Fruit fly (Drosophila melanogaster) whole organism, embryonic: ENCODE results near the gene wap.

Experiments
- Adf1 ChIP-seq: fragments of 200-800 bp; sonication (Bioruptor generic); IDR thresholded peaks from 2 replicates; pipeline ENCODE4 v1.3.6; 2022; ENCODE audit warnings: missing biosample characterization, missing genetic modification characterization
- Asciz ChIP-seq: fragments of 200-800 bp; sonication (Bioruptor generic); optimal IDR thresholded peaks from 2 replicates; lab custom pipeline; 2017; ENCODE audit warnings: missing biosample characterization, mild to moderate bottlenecking, missing genetic modification characterization, missing genetic modification reagents
- Awh ChIP-seq: fragments of 200-800 bp; sonication (Bioruptor generic); IDR thresholded peaks from 2 replicates; pipeline ENCODE4, ENCODE4 v1.3.6; 2022; ENCODE audit warnings: missing biosample characterization, missing genetic modification characterization
- CG10979 ChIP-seq: fragments of 200-800 bp; sonication (Bioruptor generic); optimal IDR thresholded peaks from 2 replicates; lab custom pipeline; 2018; ENCODE audit warnings: missing biosample characterization, mild to moderate bottlenecking, missing genetic modification characterization, moderate library complexity
- CG11085 ChIP-seq: fragments of 200-800 bp; sonication (Bioruptor generic); IDR thresholded peaks from 2 replicates; pipeline ENCODE4 v1.3.6; 2022; ENCODE audit warnings: missing biosample characterization, missing genetic modification characterization
- CG12071 ChIP-seq: fragments of 200-800 bp; sonication (Bioruptor generic); optimal IDR thresholded peaks from 3 replicates; lab custom pipeline; 2018; ENCODE audit warnings: missing biosample characterization, mild to moderate bottlenecking, missing genetic modification characterization
- CG12299 ChIP-seq: fragments of 200-800 bp; sonication (Bioruptor generic); optimal IDR thresholded peaks from 2 replicates; lab custom pipeline; 2018; ENCODE audit warnings: missing biosample characterization, mild to moderate bottlenecking, missing genetic modification characterization
- CG12659 ChIP-seq: fragments of 200-800 bp; sonication (Bioruptor generic); optimal IDR thresholded peaks from 3 replicates; lab custom pipeline; 2017; ENCODE audit warnings: mild to moderate bottlenecking, missing biosample characterization, missing genetic modification reagents, missing genetic modification characterization
- CG13296 ChIP-seq: fragments of 200-800 bp; sonication (Bioruptor generic); optimal IDR thresholded peaks from 3 replicates; lab custom pipeline; 2018; ENCODE audit warnings: missing biosample characterization, mild to moderate bottlenecking, missing genetic modification characterization
- CG15514 ChIP-seq: fragments of 200-800 bp; sonication (Bioruptor generic); optimal IDR thresholded peaks from 3 replicates; lab custom pipeline; 2017; ENCODE audit warnings: missing biosample characterization, missing genetic modification characterization, mild to moderate bottlenecking, moderate library complexity, missing genetic modification reagents
- CG1603 ChIP-seq: fragments of 200-800 bp; sonication (Bioruptor generic); optimal IDR thresholded peaks from 2 replicates; lab custom pipeline; 2019; ENCODE audit warnings: missing biosample characterization, mild to moderate bottlenecking, missing genetic modification characterization, moderate library complexity
- CG17912 ChIP-seq: fragments of 200-800 bp; sonication (Bioruptor generic); optimal IDR thresholded peaks from 2 replicates; lab custom pipeline; 2018; ENCODE audit warnings: missing biosample characterization, mild to moderate bottlenecking, missing genetic modification characterization
- CG1792 ChIP-seq: fragments of 200-800 bp; sonication (Bioruptor generic); optimal IDR thresholded peaks from 2 replicates; lab custom pipeline; 2016; ENCODE audit warnings: missing biosample characterization, missing genetic modification characterization
- CG1832 ChIP-seq: fragments of 200-800 bp; sonication (Bioruptor generic); optimal IDR thresholded peaks from 2 replicates; lab custom pipeline; 2017; ENCODE audit warnings: missing biosample characterization, mild to moderate bottlenecking, missing genetic modification characterization, inconsistent platforms
- CG2875 ChIP-seq: fragments of 200-800 bp; sonication (Bioruptor generic); optimal IDR thresholded peaks from 2 replicates; lab custom pipeline; 2017; ENCODE audit warnings: missing biosample characterization, mild to moderate bottlenecking, missing genetic modification characterization, missing genetic modification reagents
- CG30403 ChIP-seq: fragments of 200-800 bp; sonication (Bioruptor generic); optimal IDR thresholded peaks from 3 replicates; lab custom pipeline; 2016; ENCODE audit warnings: missing biosample characterization, missing genetic modification characterization
- CG33213 ChIP-seq: fragments of 200-800 bp; sonication (Bioruptor generic); optimal IDR thresholded peaks from 3 replicates; lab custom pipeline; 2016; ENCODE audit warnings: missing biosample characterization, missing genetic modification characterization
- CG42726 ChIP-seq: fragments of 200-800 bp; sonication (Bioruptor generic); IDR thresholded peaks from 2 replicates; pipeline ENCODE4 v1.3.6; 2022; ENCODE audit warnings: missing biosample characterization, missing genetic modification characterization; ENCODE audit not compliant: partially characterized antibody
- CG4282 ChIP-seq: fragments of 200-800 bp; sonication (Bioruptor generic); optimal IDR thresholded peaks from 2 replicates; lab custom pipeline; 2016; ENCODE audit warnings: missing biosample characterization, missing genetic modification characterization
- CG43689 ChIP-seq: fragments of 200-800 bp; sonication (Bioruptor generic); IDR thresholded peaks from 2 replicates; pipeline ENCODE4 v1.3.6; 2022; ENCODE audit warnings: missing biosample characterization, missing genetic modification characterization
- CG6254 ChIP-seq: fragments of 200-800 bp; sonication (Bioruptor generic); optimal IDR thresholded peaks from 3 replicates; lab custom pipeline; 2017; ENCODE audit warnings: mild to moderate bottlenecking, missing biosample characterization, missing genetic modification reagents, missing genetic modification characterization
- CG9797 ChIP-seq: fragments of 200-800 bp; sonication (Bioruptor generic); optimal IDR thresholded peaks from 3 replicates; lab custom pipeline; 2018; ENCODE audit warnings: missing biosample characterization, mild to moderate bottlenecking, missing genetic modification characterization
- CG9876 ChIP-seq: fragments of 200-800 bp; sonication (Bioruptor generic); optimal IDR thresholded peaks from 2 replicates; lab custom pipeline; 2016; ENCODE audit warnings: missing biosample characterization, missing genetic modification characterization
- Ets97D ChIP-seq: fragments of 200-800 bp; sonication (Bioruptor generic); optimal IDR thresholded peaks from 3 replicates; lab custom pipeline; 2016; ENCODE audit warnings: missing biosample characterization, missing genetic modification characterization
- GATAe ChIP-seq: fragments of 200-800 bp; sonication (Bioruptor generic); conservative IDR thresholded peaks from 2 replicates; pipeline ENCODE4 v1.3.6; 2022; ENCODE audit warnings: missing biosample characterization, missing genetic modification characterization
- Mad ChIP-seq: fragments of 200-800 bp; sonication (Bioruptor generic); optimal IDR thresholded peaks from 2 replicates; lab custom pipeline; 2016; ENCODE audit warnings: missing biosample characterization, missing genetic modification characterization
- NFAT ChIP-seq: fragments of 200-800 bp; sonication (Bioruptor generic); IDR thresholded peaks from 2 replicates; pipeline ENCODE4 v1.3.6; 2022; ENCODE audit warnings: missing biosample characterization, missing genetic modification characterization
- NK7.1 ChIP-seq: fragments of 200-800 bp; sonication (Bioruptor generic); optimal IDR thresholded peaks from 3 replicates; lab custom pipeline; 2016; ENCODE audit warnings: missing biosample characterization, missing genetic modification characterization
- Opbp ChIP-seq: fragments of 200-800 bp; sonication (Bioruptor generic); IDR thresholded peaks from 3 replicates; pipeline ENCODE4 v1.3.6; 2022; ENCODE audit warnings: missing biosample characterization, missing genetic modification characterization; ENCODE audit not compliant: partially characterized antibody
- Rx ChIP-seq: fragments of 200-800 bp; sonication (Bioruptor generic); IDR thresholded peaks from 2 replicates; pipeline ENCODE4 v1.3.6; 2022; ENCODE audit warnings: missing biosample characterization, missing genetic modification characterization
- YL-1 ChIP-seq: fragments of 200-800 bp; sonication (Bioruptor generic); optimal IDR thresholded peaks from 3 replicates; lab custom pipeline; 2017; ENCODE audit warnings: missing biosample characterization, mild to moderate bottlenecking, missing genetic modification characterization
- al ChIP-seq: fragments of 200-800 bp; sonication (Bioruptor generic); IDR thresholded peaks from 2 replicates; pipeline ENCODE4 v1.3.6; 2022; ENCODE audit warnings: missing biosample characterization, missing genetic modification characterization
- ara ChIP-seq: fragments of 200-800 bp; sonication (Bioruptor generic); IDR thresholded peaks from 2 replicates; pipeline ENCODE4 v1.3.6; 2022; ENCODE audit warnings: missing biosample characterization, missing genetic modification characterization
- corto ChIP-seq: fragments of 200-800 bp; sonication (Bioruptor generic); optimal IDR thresholded peaks from 2 replicates; lab custom pipeline; 2016; ENCODE audit warnings: missing biosample characterization, mild to moderate bottlenecking, missing genetic modification characterization, moderate library complexity
- dysf ChIP-seq: fragments of 200-800 bp; sonication (Bioruptor generic); IDR thresholded peaks from 3 replicates; pipeline ENCODE4 v1.3.6; 2022; ENCODE audit warnings: missing biosample characterization, missing genetic modification characterization
- gce ChIP-seq: fragments of 200-800 bp; sonication (Bioruptor generic); IDR thresholded peaks from 3 replicates; pipeline ENCODE4 v1.3.6; 2022; ENCODE audit warnings: missing biosample characterization, missing genetic modification characterization
- inv ChIP-seq: fragments of 200-800 bp; sonication (Bioruptor generic); IDR thresholded peaks from 2 replicates; pipeline ENCODE4 v1.3.6; 2022; ENCODE audit warnings: missing biosample characterization, missing genetic modification characterization; ENCODE audit not compliant: partially characterized antibody
- kah ChIP-seq: fragments of 200-800 bp; sonication (Bioruptor generic); optimal IDR thresholded peaks from 2 replicates; lab custom pipeline; 2018; ENCODE audit warnings: missing biosample characterization, mild to moderate bottlenecking, missing genetic modification characterization
- lbe ChIP-seq: fragments of 200-800 bp; sonication (Bioruptor generic); optimal IDR thresholded peaks from 2 replicates; lab custom pipeline; 2016; ENCODE audit warnings: missing biosample characterization, mild to moderate bottlenecking, missing genetic modification characterization
- lola ChIP-seq, 3 experiments: fragments of >200 bp in 2 of 3; fragments of 200-800 bp in 1 of 3; sonication (Bioruptor generic) in 1 of 3; optimal IDR thresholded peaks; 2 replicates each; lab custom pipeline; 2017 to 2019; ENCODE audit warnings: missing biosample characterization in 3 of 3, missing genetic modification characterization in 3 of 3, mild to moderate bottlenecking in 1 of 3, moderate library complexity in 1 of 3
- lov ChIP-seq, 2 experiments: fragments of 200-800 bp in 1 of 2; fragments of >200 bp in 1 of 2; sonication (Bioruptor generic) in 1 of 2; IDR thresholded peaks in 1 of 2; optimal IDR thresholded peaks in 1 of 2; 2 replicates in 1 of 2; 3 replicates in 1 of 2; pipeline versions ENCODE4 v1.3.6 to Lab custom; 2017 to 2022; ENCODE audit warnings: missing biosample characterization in 1 of 2, missing genetic modification characterization in 1 of 2
- sc ChIP-seq, 3 experiments: fragments of >200 bp in 2 of 3; fragments of 200-800 bp in 1 of 3; sonication (Bioruptor generic) in 1 of 3; optimal IDR thresholded peaks; 2 replicates in 2 of 3; 3 replicates in 1 of 3; lab custom pipeline; 2017; ENCODE audit warnings: mild to moderate bottlenecking in 1 of 3, missing biosample characterization in 1 of 3, missing genetic modification characterization in 1 of 3, missing genetic modification reagents in 1 of 3
- shn ChIP-seq: fragments of 200-800 bp; sonication (Bioruptor generic); optimal IDR thresholded peaks from 3 replicates; lab custom pipeline; 2016; ENCODE audit warnings: missing biosample characterization, missing genetic modification characterization
- sob ChIP-seq: fragments of 200-800 bp; sonication (Bioruptor generic); IDR thresholded peaks from 2 replicates; pipeline ENCODE4 v1.3.6; 2022; ENCODE audit warnings: missing biosample characterization, missing genetic modification characterization
- tin ChIP-seq: fragments of 200-800 bp; sonication (Bioruptor generic); optimal IDR thresholded peaks from 3 replicates; lab custom pipeline; 2016; ENCODE audit warnings: missing biosample characterization, missing genetic modification characterization
- ttk ChIP-seq: fragments of 200-800 bp; sonication (Bioruptor generic); IDR thresholded peaks from 2 replicates; pipeline ENCODE4 v2.1.2; 2022; ENCODE audit warnings: missing biosample characterization, missing genetic modification characterization
- zf30C ChIP-seq: fragments of 200-800 bp; sonication (Bioruptor generic); optimal IDR thresholded peaks from 3 replicates; lab custom pipeline; 2018; ENCODE audit warnings: missing biosample characterization, mild to moderate bottlenecking, missing genetic modification characterization

wap gene

DNA sequence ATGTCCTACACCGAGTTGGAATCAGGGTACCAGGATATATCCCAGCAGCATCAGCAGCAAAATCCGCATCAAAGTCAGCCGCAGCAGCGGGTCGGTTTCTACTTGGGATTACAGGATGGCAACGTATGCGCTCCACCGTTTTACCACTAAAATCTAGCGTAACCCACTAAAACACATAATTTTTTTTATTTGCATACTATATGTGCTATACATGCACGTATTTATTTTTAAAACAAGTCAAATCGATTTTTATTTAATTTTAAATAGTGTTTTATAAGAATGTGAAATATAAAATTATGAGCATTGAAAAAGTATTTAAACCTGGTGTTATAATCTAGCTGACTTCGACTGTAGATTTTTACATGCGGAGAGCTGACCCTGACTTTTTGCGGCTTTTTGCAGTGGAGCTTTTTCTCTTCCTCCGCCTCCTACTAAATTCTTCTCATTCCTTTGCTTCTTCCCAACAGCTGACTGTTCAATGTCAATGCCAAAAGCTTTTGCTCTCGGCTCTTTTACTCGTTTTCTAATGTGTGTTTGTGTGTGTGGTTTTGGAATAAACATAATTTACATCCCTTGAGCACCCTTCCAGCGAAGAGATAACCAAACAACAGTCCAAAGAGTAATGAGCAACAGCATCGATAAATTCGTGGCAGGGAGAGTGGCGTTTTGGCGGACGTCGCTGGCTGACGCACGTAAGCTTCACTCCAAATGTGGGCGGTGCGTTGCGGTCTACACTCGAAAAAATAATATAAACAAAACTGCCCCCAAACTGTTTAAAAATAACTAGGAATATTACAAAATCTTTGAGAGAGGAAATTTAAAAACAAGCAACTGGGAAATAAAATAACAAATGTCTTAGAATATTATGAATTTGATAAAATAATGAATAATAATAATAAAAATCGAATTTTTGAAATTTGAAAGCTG, 32.7 kb upstream of the wap start (continued):
- TF ChIP-seq gce (GFP tag; lab: Robert Waterston, UW) (0 out of 3 replicates have a peak, but pooled peaks have one; percentile 20), corto (GFP tag; lab: Kevin White, UChicago) (no peak), Mad (GFP tag; lab: Kevin White, UChicago) (no peak), GATAe (GFP tag; lab: Robert Waterston, UW) (no peak), NFAT (0 out of 2 replicates have a peak, but pooled peaks have one; percentile 28), CG13296 (GFP tag; lab: Kevin White, UChicago) (no peak), NK7.1 (GFP tag; lab: Kevin White, UChicago) (no peak), lbe (GFP tag; lab: Kevin White, UChicago) (no peak), ara (GFP tag; lab: Robert Waterston, UW) (no peak), CG15514 (GFP tag; lab: Kevin White, UChicago) (peak; percentile 6), CG4282 (no peak), al (GFP tag; lab: Robert Waterston, UW) (peak; percentile 29; the same call in 1 of the 2 replicates), CG11085 (GFP tag; lab: Robert Waterston, UW) (no peak), Opbp (GFP tag; lab: Robert Waterston, UW) (no peak), CG9876 (GFP tag; lab: Kevin White, UChicago) (no peak), CG10979 (tag; lab: Kevin White, UChicago) (peak; percentile 49), lov (optimal IDR thresholded peaks at IDR 0.05; lab: Kevin White, UChicago) (no peak), lov (GFP tag; IDR thresholded peaks at IDR 0.05; lab: Robert Waterston, UW) (no peak), CG1792 (no peak), CG1603 (tag; lab: Kevin White, UChicago) (no peak), sc (optimal IDR thresholded peaks at IDR 0.05; lab: Kevin White, UChicago) (no peak), sc (GFP tag; optimal IDR thresholded peaks at IDR 0.05; lab: Kevin White, UChicago) (no peak), tin (GFP tag; lab: Kevin White, UChicago) (peak; percentile 11), zf30C (GFP tag; lab: Kevin White, UChicago) (no peak), CG2875 (GFP tag; lab: Kevin White, UChicago) (no peak), ttk (peak; percentile 41; the same call in 1 of the 2 replicates), Ets97D (GFP tag; lab: Kevin White, UChicago) (no peak), CG33213 (GFP tag; lab: Kevin White, UChicago) (no peak), CG12071 (peak; percentile 11), inv (no peak), CG43689 (no peak), YL-1 (GFP tag; lab: Kevin White, UChicago) (no peak), Awh (no peak), Rx (GFP tag; lab: Robert Waterston, UW) (no peak), kah (GFP tag; lab: Kevin White, UChicago) (no peak), lola (GFP tag; optimal IDR thresholded peaks at IDR 0.05; lab: Kevin White, UChicago) (no peak), CG9797 (GFP tag; lab: Kevin White, UChicago) (no peak), shn (GFP tag; lab: Kevin White, UChicago) (no peak), CG30403 (GFP tag; lab: Kevin White, UChicago) (no peak), CG17912 (no peak), Adf1 (GFP tag; lab: Robert Waterston, UW) (peak; percentile 39), dysf (GFP tag; lab: Robert Waterston, UW) (peak; percentile 56; the same call in 2 of the 3 replicates), sob (peak; percentile 49), CG6254 (GFP tag; lab: Kevin White, UChicago) (no peak), CG42726 (GFP tag; lab: Robert Waterston, UW) (no peak), CG12659 (GFP tag; lab: Kevin White, UChicago) (peak; percentile 42), Asciz (GFP tag; lab: Kevin White, UChicago) (peak; percentile 21), CG12299 (tag; lab: Kevin White, UChicago) (no peak), CG1832 (GFP tag; lab: Kevin White, UChicago) (no peak)
